Fruit fly (Drosophila melanogaster): ENCODE results near the gene AP-1gamma.

Gene AP-1gamma

DNA sequence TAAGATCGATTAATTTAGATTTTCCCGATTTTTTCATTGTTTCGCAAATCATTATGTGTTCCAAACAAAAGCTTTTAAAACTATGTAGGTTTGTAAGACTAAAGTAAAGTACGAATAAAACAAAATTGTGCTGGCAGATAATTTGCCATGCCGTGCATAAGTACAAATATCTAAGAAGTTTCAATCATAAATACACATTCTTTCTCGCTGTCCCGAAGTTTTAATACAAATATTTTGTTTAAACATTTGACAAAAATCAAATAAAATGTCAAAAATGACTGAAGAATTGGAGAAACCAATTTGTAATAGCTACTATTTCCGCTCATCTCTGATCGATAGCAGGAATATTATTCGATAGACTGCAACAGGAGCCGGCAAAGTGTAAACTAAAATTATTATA is 25.9 kb upstream of the AP-1gamma start, which contains the start of gene APC4 (continued):
- no peak for TF ChIP-seq tup (GFP tag; optimal IDR thresholded peaks at IDR 0.05)
- TF ChIP-seq CG17385 (GFP tag; optimal IDR thresholded peaks at IDR 0.05) = peak; percentile 41
- no peak for TF ChIP-seq cato (GFP tag; optimal IDR thresholded peaks at IDR 0.05; ENCODE audit: borderline replicate concordance)
- TF ChIP-seq lbe (GFP tag; optimal IDR thresholded peaks at IDR 0.05) = no peak
- TF ChIP-seq maf-S (GFP tag; optimal IDR thresholded peaks at IDR 0.05) = no peak
- TF ChIP-seq CG6254 (GFP tag; optimal IDR thresholded peaks at IDR 0.05) = no peak
- 0 out of 2 replicates have a peak, but pooled peaks have one; percentile 26 for TF ChIP-seq Xrp1 (GFP tag; IDR thresholded peaks at IDR 0.05)
- TF ChIP-seq Dp (GFP tag; optimal IDR thresholded peaks at IDR 0.05) = peak; percentile 1
- TF ChIP-seq CG15514 (GFP tag; optimal IDR thresholded peaks at IDR 0.05) = peak; percentile 25
- no peak for TF ChIP-seq Bgb (GFP tag; IDR thresholded peaks at IDR 0.05; ENCODE audit: partially characterized antibody)
- no peak for TF ChIP-seq CG14014 (GFP tag; IDR thresholded peaks at IDR 0.05)
- TF ChIP-seq Awh (GFP tag; IDR thresholded peaks at IDR 0.05) = no peak
- no peak for TF ChIP-seq Eip74EF (GFP tag; optimal IDR thresholded peaks at IDR 0.05)
- no peak for TF ChIP-seq Elba2 (GFP tag; optimal IDR thresholded peaks at IDR 0.05)
- TF ChIP-seq Fer1 (GFP tag; optimal IDR thresholded peaks at IDR 0.05) = no peak
- TF ChIP-seq CG12744 (GFP tag; optimal IDR thresholded peaks at IDR 0.05) = no peak
- TF ChIP-seq vfl (GFP tag; optimal IDR thresholded peaks at IDR 0.05) = no peak
- TF ChIP-seq hkb (optimal IDR thresholded peaks at IDR 0.05) = no peak
- TF ChIP-seq hkb (GFP tag; IDR thresholded peaks at IDR 0.05) = no peak
- no peak for TF ChIP-seq jigr1 (GFP tag; IDR thresholded peaks at IDR 0.05)
- no peak for TF ChIP-seq CG9797 (GFP tag; optimal IDR thresholded peaks at IDR 0.05)
- TF ChIP-seq ro (GFP tag; IDR thresholded peaks at IDR 0.05) = no peak
- 0 out of 2 replicates have a peak, but pooled peaks have one; percentile 26 for TF ChIP-seq Rfx (GFP tag; IDR thresholded peaks at IDR 0.05)
- TF ChIP-seq otp (GFP tag; IDR thresholded peaks at IDR 0.05) = no peak
- TF ChIP-seq CG2889 (GFP tag; IDR thresholded peaks at IDR 0.05) = no peak
- no peak for TF ChIP-seq nom (GFP tag; optimal IDR thresholded peaks at IDR 0.05)
- no peak for TF ChIP-seq Chrac-16 (GFP tag; optimal IDR thresholded peaks at IDR 0.05)
- peak; percentile 68 for TF ChIP-seq CG17361 (GFP tag; IDR thresholded peaks at IDR 0.05)
- no peak for TF ChIP-seq zen2 (GFP tag; IDR thresholded peaks at IDR 0.05; ENCODE audit: partially characterized antibody)
- no peak for TF ChIP-seq CG5180 (GFP tag; optimal IDR thresholded peaks at IDR 0.05)
- no peak for TF ChIP-seq CG6854 (GFP tag; optimal IDR thresholded peaks at IDR 0.05)
- TF ChIP-seq Nf-YC (tag; optimal IDR thresholded peaks at IDR 0.05) = peak; percentile 42
- no peak for TF ChIP-seq chm (GFP tag; IDR thresholded peaks at IDR 0.05)
- TF ChIP-seq Ravus (GFP tag; IDR thresholded peaks at IDR 0.05) = no peak
- TF ChIP-seq insv (GFP tag; optimal IDR thresholded peaks at IDR 0.05) = no peak
- TF ChIP-seq Sin3A (optimal IDR thresholded peaks at IDR 0.05) = no peak
- TF ChIP-seq Gsc (GFP tag; IDR thresholded peaks at IDR 0.05) = no peak
- no peak for TF ChIP-seq BtbVII (GFP tag; optimal IDR thresholded peaks at IDR 0.05)
- TF ChIP-seq dati (GFP tag; IDR thresholded peaks at IDR 0.05) = no peak
- TF ChIP-seq gfzf (GFP tag; optimal IDR thresholded peaks at IDR 0.05) = no peak
- no peak for TF ChIP-seq B-H1 (GFP tag; IDR thresholded peaks at IDR 0.05)
- no peak for TF ChIP-seq scrt (GFP tag; optimal IDR thresholded peaks at IDR 0.05)
- peak; percentile 17 for TF ChIP-seq Hmr (GFP tag; optimal IDR thresholded peaks at IDR 0.05)
- no peak for TF ChIP-seq TFAM (GFP tag; optimal IDR thresholded peaks at IDR 0.05)
- peak; percentile 25 for TF ChIP-seq tin (GFP tag; optimal IDR thresholded peaks at IDR 0.05)
- TF ChIP-seq CG18011 (GFP tag; optimal IDR thresholded peaks at IDR 0.05) = no peak
- no peak for TF ChIP-seq CG4360 (GFP tag; IDR thresholded peaks at IDR 0.05)
- peak; percentile 9 for TF ChIP-seq CG10209 (GFP tag; optimal IDR thresholded peaks at IDR 0.05)
- no peak for TF ChIP-seq crol (GFP tag; IDR thresholded peaks at IDR 0.05)
- TF ChIP-seq CG14860 (GFP tag; IDR thresholded peaks at IDR 0.05; ENCODE audit: partially characterized antibody) = no peak
- TF ChIP-seq grn (GFP tag; optimal IDR thresholded peaks at IDR 0.05) = no peak
- no peak for TF ChIP-seq CG43689 (GFP tag; IDR thresholded peaks at IDR 0.05)
